Fruit fly (Drosophila melanogaster) whole organism, embryonic: ENCODE data around the gene bbg.
A peak's percentile ranks its signal among the peaks of the same experiment; 100 is the strongest.

Source experiments
- Abd-B ChIP-seq: fragments of 200-800 bp; sonication (Bioruptor generic); optimal IDR thresholded peaks from 2 replicates; lab custom pipeline; 2018; ENCODE audit warnings: missing biosample characterization, mild to moderate bottlenecking, missing genetic modification characterization, moderate library complexity
- B-H1 ChIP-seq: fragments of 200-800 bp; sonication (Bioruptor generic); IDR thresholded peaks from 3 replicates; pipeline ENCODE4 v1.3.6; 2022; ENCODE audit warnings: missing biosample characterization, missing genetic modification characterization
- BtbVII ChIP-seq: fragments of 200-800 bp; sonication (Bioruptor generic); optimal IDR thresholded peaks from 3 replicates; lab custom pipeline; 2017; ENCODE audit warnings: missing biosample characterization, mild to moderate bottlenecking, missing genetic modification characterization
- Bteb2 ChIP-seq: fragments of 200-800 bp; sonication (Bioruptor generic); optimal IDR thresholded peaks from 2 replicates; lab custom pipeline; 2016; ENCODE audit warnings: missing biosample characterization, missing genetic modification characterization
- CG10209 ChIP-seq: fragments of 200-800 bp; sonication (Bioruptor generic); optimal IDR thresholded peaks from 3 replicates; lab custom pipeline; 2017; ENCODE audit warnings: missing biosample characterization, mild to moderate bottlenecking, missing genetic modification characterization, missing genetic modification reagents
- CG1024 ChIP-seq: fragments of 200-800 bp; sonication (Bioruptor generic); IDR thresholded peaks from 2 replicates; pipeline ENCODE4 v1.3.6; 2022; ENCODE audit warnings: missing biosample characterization, missing genetic modification characterization
- CG10267 ChIP-seq: fragments of 200-800 bp; sonication (Bioruptor generic); optimal IDR thresholded peaks from 2 replicates; lab custom pipeline; 2018; ENCODE audit warnings: missing biosample characterization, mild to moderate bottlenecking, missing genetic modification characterization, moderate library complexity
- CG10274 ChIP-seq: fragments of 200-800 bp; sonication (Bioruptor generic); optimal IDR thresholded peaks from 3 replicates; lab custom pipeline; 2017; ENCODE audit warnings: missing biosample characterization, mild to moderate bottlenecking, missing genetic modification characterization
- CG10321 ChIP-seq: fragments of 200-800 bp; sonication (Bioruptor generic); IDR thresholded peaks from 2 replicates; pipeline ENCODE4 v1.3.6; 2022; ENCODE audit warnings: missing biosample characterization, missing genetic modification characterization
- CG10565 ChIP-seq: fragments of 200-800 bp; sonication (Bioruptor generic); optimal IDR thresholded peaks from 3 replicates; lab custom pipeline; 2016; ENCODE audit warnings: missing biosample characterization, mild to moderate bottlenecking, missing genetic modification characterization
- CG11723 ChIP-seq: fragments of 200-800 bp; sonication (Bioruptor generic); optimal IDR thresholded peaks from 2 replicates; lab custom pipeline; 2017; ENCODE audit warnings: missing biosample characterization, mild to moderate bottlenecking, missing genetic modification characterization
- CG12299 ChIP-seq: fragments of 200-800 bp; sonication (Bioruptor generic); optimal IDR thresholded peaks from 2 replicates; lab custom pipeline; 2018; ENCODE audit warnings: missing biosample characterization, mild to moderate bottlenecking, missing genetic modification characterization
- CG12391 ChIP-seq: fragments of 200-800 bp; sonication (Bioruptor generic); optimal IDR thresholded peaks from 3 replicates; lab custom pipeline; 2018; ENCODE audit warnings: missing biosample characterization, mild to moderate bottlenecking, missing genetic modification characterization, moderate library complexity
- CG12659 ChIP-seq: fragments of 200-800 bp; sonication (Bioruptor generic); optimal IDR thresholded peaks from 3 replicates; lab custom pipeline; 2017; ENCODE audit warnings: mild to moderate bottlenecking, missing biosample characterization, missing genetic modification reagents, missing genetic modification characterization
- CG15011 ChIP-seq: fragments of 200-800 bp; sonication (Bioruptor generic); optimal IDR thresholded peaks from 3 replicates; lab custom pipeline; 2018; ENCODE audit warnings: missing biosample characterization, mild to moderate bottlenecking, missing genetic modification characterization
- CG15601 ChIP-seq: fragments of 200-800 bp; sonication (Bioruptor generic); optimal IDR thresholded peaks from 3 replicates; lab custom pipeline; 2019; ENCODE audit warnings: missing biosample characterization, mild to moderate bottlenecking, missing genetic modification characterization, moderate library complexity
- CG16815 ChIP-seq: fragments of 200-800 bp; sonication (Bioruptor generic); optimal IDR thresholded peaks from 3 replicates; lab custom pipeline; 2017; ENCODE audit warnings: missing biosample characterization, mild to moderate bottlenecking, missing genetic modification characterization
- CG17328 ChIP-seq: fragments of 200-800 bp; sonication (Bioruptor generic); IDR thresholded peaks from 2 replicates; pipeline ENCODE4 v1.3.6; 2022; ENCODE audit warnings: missing biosample characterization, missing genetic modification characterization
- CG17612 ChIP-seq: fragments of 200-800 bp; sonication (Bioruptor generic); IDR thresholded peaks from 2 replicates; pipeline ENCODE4 v1.3.6; 2022; ENCODE audit warnings: missing biosample characterization, missing genetic modification characterization
- CG17912 ChIP-seq: fragments of 200-800 bp; sonication (Bioruptor generic); optimal IDR thresholded peaks from 2 replicates; lab custom pipeline; 2018; ENCODE audit warnings: missing biosample characterization, mild to moderate bottlenecking, missing genetic modification characterization
- CG4360 ChIP-seq: fragments of 200-800 bp; sonication (Bioruptor generic); IDR thresholded peaks from 2 replicates; pipeline ENCODE4 v1.3.6; 2022; ENCODE audit warnings: missing biosample characterization, missing genetic modification characterization
- CG6813 ChIP-seq: fragments of 200-800 bp; sonication (Bioruptor generic); optimal IDR thresholded peaks from 2 replicates; lab custom pipeline; 2017; ENCODE audit warnings: missing biosample characterization, missing genetic modification characterization, mild to moderate bottlenecking, moderate library complexity, missing genetic modification reagents
- CG6854 ChIP-seq: fragments of 200-800 bp; sonication (Bioruptor generic); optimal IDR thresholded peaks from 3 replicates; lab custom pipeline; 2017; ENCODE audit warnings: missing biosample characterization, mild to moderate bottlenecking, missing genetic modification characterization
- CTCF ChIP-seq: fragments of 200-800 bp; sonication (Bioruptor generic); optimal IDR thresholded peaks from 2 replicates; lab custom pipeline; 2017; ENCODE audit warnings: missing biosample characterization, mild to moderate bottlenecking, missing genetic modification characterization, moderate library complexity
- E2f1 ChIP-seq: fragments of 200-800 bp; sonication (Bioruptor generic); IDR thresholded peaks from 2 replicates; pipeline ENCODE4 v1.3.6; 2022; ENCODE audit warnings: missing biosample characterization, missing genetic modification characterization
- GATAe ChIP-seq: fragments of 200-800 bp; sonication (Bioruptor generic); conservative IDR thresholded peaks from 2 replicates; pipeline ENCODE4 v1.3.6; 2022; ENCODE audit warnings: missing biosample characterization, missing genetic modification characterization
- H15 ChIP-seq: fragments of 200-800 bp; sonication (Bioruptor generic); IDR thresholded peaks from 3 replicates; pipeline ENCODE4 v1.3.6; 2022; ENCODE audit warnings: missing biosample characterization, missing genetic modification characterization
- HHEX ChIP-seq: fragments of 200-800 bp; sonication (Bioruptor generic); optimal IDR thresholded peaks from 3 replicates; lab custom pipeline; 2017; ENCODE audit warnings: missing biosample characterization, mild to moderate bottlenecking, missing genetic modification characterization, missing genetic modification reagents
- HLH54F ChIP-seq: fragments of 200-800 bp; sonication (Bioruptor generic); optimal IDR thresholded peaks from 3 replicates; lab custom pipeline; 2016; ENCODE audit warnings: missing biosample characterization, missing genetic modification characterization
- HmgZ ChIP-seq: fragments of 200-800 bp; sonication (Bioruptor generic); optimal IDR thresholded peaks from 2 replicates; lab custom pipeline; 2018; ENCODE audit warnings: missing biosample characterization, mild to moderate bottlenecking, missing genetic modification characterization
- Hmr ChIP-seq: fragments of 200-800 bp; sonication (Bioruptor generic); optimal IDR thresholded peaks from 3 replicates; lab custom pipeline; 2017; ENCODE audit warnings: mild to moderate bottlenecking, missing biosample characterization, missing genetic modification reagents, missing genetic modification characterization
- MBD-R2 ChIP-seq: fragments of 200-800 bp; sonication (Bioruptor generic); IDR thresholded peaks from 2 replicates; pipeline ENCODE4 v1.3.6; 2022; ENCODE audit warnings: missing biosample characterization, missing genetic modification characterization
- MTF-1 ChIP-seq: fragments of 200-800 bp; sonication (Bioruptor generic); optimal IDR thresholded peaks from 2 replicates; lab custom pipeline; 2018; ENCODE audit warnings: missing biosample characterization, mild to moderate bottlenecking, missing genetic modification characterization, borderline replicate concordance
- Pdp1 ChIP-seq, 2 experiments: fragments of 200-800 bp; sonication (Bioruptor generic); optimal IDR thresholded peaks; 3 replicates each; lab custom pipeline; 2016; ENCODE audit warnings: missing biosample characterization in 2 of 2, missing genetic modification characterization in 2 of 2, mild to moderate bottlenecking in 1 of 2, moderate library complexity in 1 of 2
- Rfx ChIP-seq: fragments of 200-800 bp; sonication (Bioruptor generic); IDR thresholded peaks from 2 replicates; pipeline ENCODE4 v1.3.6; 2022; ENCODE audit warnings: missing biosample characterization, missing genetic modification characterization
- Trl ChIP-seq, 3 experiments: fragments of >200 bp in 2 of 3; fragments of 200-800 bp in 1 of 3; sonication (Bioruptor generic) in 1 of 3; optimal IDR thresholded peaks; 2 replicates in 1 of 3; 3 replicates in 2 of 3; lab custom pipeline; 2016 to 2017; ENCODE audit warnings: missing biosample characterization in 1 of 3, missing genetic modification characterization in 1 of 3
- bbx ChIP-seq: fragments of 200-800 bp; sonication (Bioruptor generic); IDR thresholded peaks from 2 replicates; pipeline ENCODE4 v1.3.6; 2022; ENCODE audit warnings: missing biosample characterization, missing genetic modification characterization; ENCODE audit not compliant: partially characterized antibody
- cwo ChIP-seq: fragments of 200-800 bp; sonication (Bioruptor generic); optimal IDR thresholded peaks from 3 replicates; lab custom pipeline; 2017; ENCODE audit warnings: missing biosample characterization, missing genetic modification characterization, mild to moderate bottlenecking, moderate library complexity, missing genetic modification reagents
- fd102C ChIP-seq: fragments of 200-800 bp; sonication (Bioruptor generic); optimal IDR thresholded peaks from 2 replicates; lab custom pipeline; 2018; ENCODE audit warnings: missing biosample characterization, mild to moderate bottlenecking, missing genetic modification characterization, moderate library complexity
- inv ChIP-seq: fragments of 200-800 bp; sonication (Bioruptor generic); IDR thresholded peaks from 2 replicates; pipeline ENCODE4 v1.3.6; 2022; ENCODE audit warnings: missing biosample characterization, missing genetic modification characterization; ENCODE audit not compliant: partially characterized antibody
- kni ChIP-seq: fragments of 200-800 bp; sonication (Bioruptor generic); optimal IDR thresholded peaks from 3 replicates; lab custom pipeline; 2017; ENCODE audit warnings: mild to moderate bottlenecking, missing biosample characterization, missing genetic modification reagents, missing genetic modification characterization
- org-1 ChIP-seq: fragments of 200-800 bp; sonication (Bioruptor generic); optimal IDR thresholded peaks from 2 replicates; lab custom pipeline; 2017; ENCODE audit warnings: missing biosample characterization, missing genetic modification characterization
- pb ChIP-seq: fragments of 200-800 bp; sonication (Bioruptor generic); optimal IDR thresholded peaks from 3 replicates; lab custom pipeline; 2016; ENCODE audit warnings: missing biosample characterization, missing genetic modification characterization
- schlank ChIP-seq: fragments of 200-800 bp; sonication (Bioruptor generic); optimal IDR thresholded peaks from 2 replicates; lab custom pipeline; 2018; ENCODE audit warnings: missing biosample characterization, mild to moderate bottlenecking, missing genetic modification characterization
- seq ChIP-seq: fragments of 200-800 bp; sonication (Bioruptor generic); IDR thresholded peaks from 2 replicates; pipeline ENCODE4 v1.3.6; 2022; ENCODE audit warnings: missing biosample characterization, missing genetic modification characterization
- trh ChIP-seq: fragments of 200-800 bp; sonication (Bioruptor generic); optimal IDR thresholded peaks from 2 replicates; lab custom pipeline; 2016; ENCODE audit warnings: missing biosample characterization, missing genetic modification characterization
- vnd ChIP-seq: fragments of 200-800 bp; sonication (Bioruptor generic); IDR thresholded peaks from 3 replicates; pipeline ENCODE4 v1.3.6; 2022; ENCODE audit warnings: missing biosample characterization, missing genetic modification characterization; ENCODE audit not compliant: partially characterized antibody
- vvl ChIP-seq: fragments of 200-800 bp; sonication (Bioruptor generic); IDR thresholded peaks from 2 replicates; pipeline ENCODE4 v1.3.6; 2022; ENCODE audit warnings: missing biosample characterization, missing genetic modification characterization

bbg gene

dm6 chr3L:14550839-14551415 lies 14.9 kb upstream of the bbg start, which contains the start of gene Gbs-70E (continued):
- TF ChIP-seq CG17612 (GFP tag; lab: Robert Waterston, UW) = peak; percentile 66
- TF ChIP-seq CG12299 = peak; percentile 91
- peak; percentile 87 for TF ChIP-seq CG17328 (GFP tag; lab: Robert Waterston, UW)
- peak; percentile 92 for TF ChIP-seq CG12659 (GFP tag; lab: Kevin White, UChicago)
- peak; percentile 93 to 99 for TF ChIP-seq Trl (optimal IDR thresholded peaks at IDR 0.05; lab: Kevin White, UChicago)
- peak; percentile 94 for TF ChIP-seq Trl (GFP tag; optimal IDR thresholded peaks at IDR 0.05; lab: Kevin White, UChicago)
- TF ChIP-seq vvl (GFP tag; lab: Robert Waterston, UW) = peak; percentile 97
- peak; percentile 92 for TF ChIP-seq E2f1 (GFP tag; lab: Robert Waterston, UW)
- TF ChIP-seq CG11723 (GFP tag; lab: Kevin White, UChicago) = peak; percentile 83
- TF ChIP-seq CG1024 (GFP tag; lab: Robert Waterston, UW) = peak; percentile 58
- peak; percentile 88 for TF ChIP-seq HHEX (GFP tag; lab: Kevin White, UChicago)
- TF ChIP-seq fd102C = peak; percentile 39
- TF ChIP-seq Bteb2 (GFP tag; lab: Kevin White, UChicago) = peak; percentile 88
- TF ChIP-seq inv (GFP tag; lab: Robert Waterston, UW) = no peak
- peak; percentile 75; the same call in 1 of the 2 replicates for TF ChIP-seq GATAe (GFP tag; lab: Robert Waterston, UW)
- peak; percentile 88 for TF ChIP-seq cwo (GFP tag; lab: Kevin White, UChicago)
- peak; percentile 80 for TF ChIP-seq CG16815 (GFP tag; lab: Kevin White, UChicago)
- peak; percentile 55; the same call in 1 of the 2 replicates for TF ChIP-seq CG10321 (GFP tag; lab: Robert Waterston, UW)
- TF ChIP-seq B-H1 (GFP tag; lab: Robert Waterston, UW) = peak; percentile 88; the same call in 2 of the 3 replicates
- peak; percentile 22 for TF ChIP-seq CTCF (GFP tag; lab: Kevin White, UChicago)
- TF ChIP-seq CG10267 (tag; lab: Kevin White, UChicago) = peak; percentile 90
- peak; percentile 71 for TF ChIP-seq trh (GFP tag; lab: Kevin White, UChicago)
- peak; percentile 91 for TF ChIP-seq CG6854 (GFP tag; lab: Kevin White, UChicago)
- TF ChIP-seq CG10274 (GFP tag; lab: Kevin White, UChicago) = peak; percentile 71
- TF ChIP-seq CG17912 (GFP tag; lab: Kevin White, UChicago) = peak; percentile 58
- TF ChIP-seq MBD-R2 = peak; percentile 51; the same call in 1 of the 2 replicates
- peak; percentile 64 for TF ChIP-seq CG10565
- TF ChIP-seq Pdp1 (GFP tag; optimal IDR thresholded peaks at IDR 0.05; lab: Kevin White, UChicago) = peak; percentile 92 to 93
- TF ChIP-seq HmgZ (tag; lab: Kevin White, UChicago) = peak; percentile 95
- peak; percentile 60; the same call in 1 of the 2 replicates for TF ChIP-seq bbx
- TF ChIP-seq CG4360 (GFP tag; lab: Robert Waterston, UW) = peak; percentile 84
- TF ChIP-seq Hmr = peak; percentile 94
- TF ChIP-seq MTF-1 (GFP tag; lab: Kevin White, UChicago) = peak; percentile 78
- peak; percentile 94 for TF ChIP-seq seq (GFP tag; lab: Robert Waterston, UW)
- peak; percentile 91 for TF ChIP-seq CG10209 (GFP tag; lab: Kevin White, UChicago)
- peak; percentile 38 for TF ChIP-seq kni (GFP tag; lab: Kevin White, UChicago)
- TF ChIP-seq CG15011 = peak; percentile 83
- TF ChIP-seq H15 (GFP tag; lab: Robert Waterston, UW) = peak; percentile 82
- TF ChIP-seq CG6813 (GFP tag; lab: Kevin White, UChicago) = peak; percentile 79
- peak; percentile 66 for TF ChIP-seq schlank (tag; lab: Kevin White, UChicago)
- TF ChIP-seq HLH54F = peak; percentile 85
- TF ChIP-seq CG15601 (tag; lab: Kevin White, UChicago) = peak; percentile 90
- peak; percentile 94 for TF ChIP-seq BtbVII (GFP tag; lab: Kevin White, UChicago)
- TF ChIP-seq Abd-B (GFP tag; lab: Kevin White, UChicago) = peak; percentile 86
- peak; percentile 92 for TF ChIP-seq pb (GFP tag; lab: Kevin White, UChicago)
- TF ChIP-seq Rfx (GFP tag; lab: Robert Waterston, UW) = peak; percentile 93
- TF ChIP-seq org-1 (GFP tag; lab: Kevin White, UChicago) = peak; percentile 90
- peak; percentile 96 for TF ChIP-seq CG12391 (tag; lab: Kevin White, UChicago)
- TF ChIP-seq vnd (GFP tag; lab: Robert Waterston, UW) = no peak
